Worm (Caenorhabditis elegans) whole organism, L3 larva: ENCODE measurements around the gene gst-40.

Experiments used
- aly-2 ChIP-seq: fragments of 150-350 bp; optimal IDR thresholded peaks from 2 replicates; lab custom pipeline; 2014; ENCODE audit warnings: missing biosample characterization, missing genetic modification characterization
- ceh-9 ChIP-seq: sonication (generic microtip); optimal IDR thresholded peaks from 2 replicates; lab custom pipeline; 2018; ENCODE audit warnings: missing biosample characterization, missing genetic modification characterization
- egl-27 ChIP-seq: sonication (generic microtip); optimal IDR thresholded peaks from 4 replicates; lab custom pipeline; 2017; ENCODE audit warnings: missing biosample characterization, missing genetic modification reagents, missing genetic modification characterization
- jun-1 ChIP-seq: fragments of 150-350 bp; optimal IDR thresholded peaks from 2 replicates; lab custom pipeline; 2014; ENCODE audit warnings: missing biosample characterization, missing genetic modification reagents, missing genetic modification characterization
- nhr-23 ChIP-seq: fragments of 150-350 bp; optimal IDR thresholded peaks from 2 replicates; lab custom pipeline; 2014; ENCODE audit warnings: missing biosample characterization, missing genetic modification reagents, missing genetic modification characterization
- nhr-28 ChIP-seq: fragments of 150-350 bp; optimal IDR thresholded peaks from 2 replicates; lab custom pipeline; 2014; ENCODE audit warnings: missing biosample characterization, missing genetic modification characterization
- nhr-77 ChIP-seq: fragments of 150-350 bp; optimal IDR thresholded peaks from 2 replicates; lab custom pipeline; 2014; ENCODE audit warnings: missing biosample characterization, missing genetic modification characterization
- pha-4 ChIP-seq: fragments of 150-350 bp; optimal IDR thresholded peaks from 2 replicates; lab custom pipeline; 2014; ENCODE audit warnings: missing biosample characterization, missing genetic modification reagents, missing genetic modification characterization
- pqm-1 ChIP-seq: fragments of 150-350 bp; optimal IDR thresholded peaks from 2 replicates; lab custom pipeline; 2017; ENCODE audit warnings: missing biosample characterization, missing genetic modification characterization, inconsistent platforms
- unc-39 ChIP-seq: sonication (generic microtip); optimal IDR thresholded peaks from 4 replicates; lab custom pipeline; 2017; ENCODE audit warnings: missing biosample characterization, missing genetic modification characterization
- ztf-4 ChIP-seq: fragments of 150-350 bp; optimal IDR thresholded peaks from 2 replicates; lab custom pipeline; 2014; ENCODE audit warnings: missing biosample characterization, missing genetic modification characterization

DNA sequence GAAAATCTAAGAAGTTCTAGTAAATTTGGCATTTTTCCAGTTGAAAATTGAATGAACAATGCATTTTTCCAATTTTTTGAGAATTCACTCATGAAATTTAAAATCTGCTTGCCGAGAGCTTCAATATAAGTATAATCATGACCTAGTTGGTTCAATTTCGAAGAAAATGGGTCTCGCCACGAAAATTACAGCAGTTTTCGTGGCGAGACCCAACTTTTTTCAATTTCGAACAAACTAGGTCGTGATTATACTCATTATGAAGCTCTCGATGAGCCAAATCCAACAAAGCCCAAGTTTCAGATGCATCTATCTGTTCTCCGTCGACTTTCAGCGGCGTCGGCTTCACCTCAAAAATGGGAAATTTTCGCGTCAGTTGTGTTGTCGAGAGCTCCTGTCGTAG, 40.2 kb downstream of the gst-40 start, which contains the start of gene mrpl-46:
- TF ChIP-seq nhr-77 (tag; lab: Kevin White, UChicago) (no peak), nhr-23 (tag; lab: Kevin White, UChicago) (no peak), pqm-1 (no peak), egl-27 (no peak), unc-39 (no peak), jun-1 (tag; lab: Kevin White, UChicago) (no peak), ztf-4 (tag; lab: Kevin White, UChicago) (no peak), nhr-28 (tag; lab: Kevin White, UChicago) (no peak), pha-4 (tag; lab: Kevin White, UChicago) (no peak), ceh-9 (tag; lab: Kevin White, UChicago) (no peak), aly-2 (tag; lab: Kevin White, UChicago) (no peak)
